Worm (Caenorhabditis elegans) whole organism, L1 larva: ENCODE results near the gene F44F4.9.

ENCODE experiments used
- C16A3.4 ChIP-seq: fragments of 150-350 bp; optimal IDR thresholded peaks from 2 replicates; lab custom pipeline; 2014; ENCODE audit warnings: missing biosample characterization, missing genetic modification characterization
- C34B4.2 ChIP-seq: sonication (generic microtip); optimal IDR thresholded peaks from 2 replicates; lab custom pipeline; 2017; ENCODE audit warnings: mild to moderate bottlenecking, missing genetic modification characterization, missing compliant biosample characterization
- F16B12.6 ChIP-seq: fragments of 150-350 bp; optimal IDR thresholded peaks from 2 replicates; lab custom pipeline; 2014; ENCODE audit warnings: missing biosample characterization, missing genetic modification characterization
- aha-1 ChIP-seq: fragments of 150-350 bp; optimal IDR thresholded peaks from 2 replicates; lab custom pipeline; 2014; ENCODE audit warnings: missing biosample characterization, missing genetic modification characterization
- aly-2 ChIP-seq: fragments of 150-350 bp; optimal IDR thresholded peaks from 2 replicates; lab custom pipeline; 2014; ENCODE audit warnings: missing biosample characterization, missing genetic modification characterization
- ama-1 ChIP-seq: fragments of 150-350 bp; optimal IDR thresholded peaks from 2 replicates; lab custom pipeline; 2014
- blmp-1 ChIP-seq: fragments of 150-350 bp; optimal IDR thresholded peaks from 2 replicates; lab custom pipeline; 2014; ENCODE audit warnings: missing biosample characterization, missing genetic modification characterization
- ceh-82 ChIP-seq, 3 experiments: fragments of 150-350 bp in 1 of 3; sonication (generic microtip) in 2 of 3; optimal IDR thresholded peaks; 2 replicates each; lab custom pipeline; 2014 to 2017; ENCODE audit warnings: missing biosample characterization in 3 of 3, missing genetic modification characterization in 3 of 3
- ces-1 ChIP-seq: fragments of 150-350 bp; optimal IDR thresholded peaks from 2 replicates; lab custom pipeline; 2014; ENCODE audit warnings: missing biosample characterization, missing genetic modification reagents, missing genetic modification characterization
- dpl-1 ChIP-seq, 3 experiments: fragments of 150-350 bp in 2 of 3; sonication (generic microtip) in 1 of 3; optimal IDR thresholded peaks; 2 replicates each; lab custom pipeline; 2014 to 2017; ENCODE audit warnings: missing biosample characterization in 3 of 3, missing genetic modification characterization in 3 of 3, missing genetic modification reagents in 3 of 3
- dsc-1 ChIP-seq: sonication (generic microtip); optimal IDR thresholded peaks from 2 replicates; lab custom pipeline; 2016; ENCODE audit warnings: mild to moderate bottlenecking, missing genetic modification characterization, missing compliant biosample characterization
- efl-1 ChIP-seq, 4 experiments: fragments of 150-350 bp; optimal IDR thresholded peaks in 3 of 4; peaks in 1 of 4; 1 replicate in 1 of 4; 2 replicates in 3 of 4; lab custom pipeline; 2014; ENCODE audit warnings: missing biosample characterization in 2 of 4, missing genetic modification characterization in 2 of 4, missing genetic modification reagents in 2 of 4
- efl-3 ChIP-seq: fragments of 200-800 bp; sonication (Bioruptor generic); optimal IDR thresholded peaks from 2 replicates; lab custom pipeline; 2018; ENCODE audit warnings: mild to moderate bottlenecking, missing genetic modification characterization, missing compliant biosample characterization
- egl-13 ChIP-seq: sonication (generic microtip); optimal IDR thresholded peaks from 2 replicates; lab custom pipeline; 2016; ENCODE audit warnings: missing genotype, missing genetic modification reagents, missing genetic modification characterization, missing compliant biosample characterization
- egl-27 ChIP-seq, 2 experiments: fragments of 150-350 bp in 1 of 2; sonication (generic microtip); optimal IDR thresholded peaks; 3 replicates each; lab custom pipeline; 2017 to 2018; ENCODE audit warnings: missing biosample characterization in 2 of 2, missing genetic modification characterization in 2 of 2, missing genetic modification reagents in 2 of 2
- fkh-8 ChIP-seq: sonication (generic microtip); optimal IDR thresholded peaks from 2 replicates; lab custom pipeline; 2016; ENCODE audit warnings: mild to moderate bottlenecking, missing genetic modification characterization, missing compliant biosample characterization
- hlh-17 ChIP-seq: fragments of 200-800 bp; sonication (Bioruptor generic); optimal IDR thresholded peaks from 2 replicates; lab custom pipeline; 2018; ENCODE audit warnings: missing genetic modification characterization, mild to moderate bottlenecking, missing compliant biosample characterization, moderate library complexity, borderline replicate concordance
- hlh-4 ChIP-seq: sonication (generic microtip); optimal IDR thresholded peaks from 2 replicates; lab custom pipeline; 2016; ENCODE audit warnings: mild to moderate bottlenecking, missing genetic modification characterization, missing compliant biosample characterization
- isw-1 ChIP-seq: fragments of 200-800 bp; sonication (Bioruptor generic); IDR thresholded peaks from 2 replicates; pipeline ENCODE4 v1.3.6; 2022; ENCODE audit warnings: missing genetic modification characterization, missing compliant biosample characterization
- jun-1 ChIP-seq: fragments of 150-350 bp; optimal IDR thresholded peaks from 2 replicates; lab custom pipeline; 2014; ENCODE audit warnings: missing biosample characterization, missing genetic modification reagents, missing genetic modification characterization
- lin-14 ChIP-seq: fragments of 200-800 bp; sonication (Bioruptor generic); optimal IDR thresholded peaks from 2 replicates; lab custom pipeline; 2018; ENCODE audit warnings: mild to moderate bottlenecking, missing genetic modification characterization, moderate library complexity, missing compliant biosample characterization
- lin-15B ChIP-seq: fragments of 150-350 bp; sonication (generic microtip); optimal IDR thresholded peaks from 3 replicates; lab custom pipeline; 2014; ENCODE audit warnings: missing biosample characterization, missing genetic modification characterization
- lin-39 ChIP-seq: fragments of 150-350 bp; optimal IDR thresholded peaks from 2 replicates; lab custom pipeline; 2014; ENCODE audit warnings: missing biosample characterization, missing genetic modification reagents, missing genetic modification characterization
- lsy-2 ChIP-seq, 2 experiments: fragments of 150-350 bp; optimal IDR thresholded peaks; 2 replicates each; lab custom pipeline; 2014; ENCODE audit warnings: missing biosample characterization in 2 of 2, missing genetic modification characterization in 2 of 2
- mdl-1 ChIP-seq, 2 experiments: fragments of 150-350 bp; optimal IDR thresholded peaks; 2 replicates each; lab custom pipeline; 2014 to 2017; ENCODE audit warnings: missing biosample characterization in 2 of 2, missing genetic modification characterization in 2 of 2, inconsistent platforms in 1 of 2
- mef-2 ChIP-seq: fragments of 150-350 bp; optimal IDR thresholded peaks from 2 replicates; lab custom pipeline; 2014; ENCODE audit warnings: missing biosample characterization, missing genetic modification characterization
- nhr-11 ChIP-seq: fragments of 150-350 bp; optimal IDR thresholded peaks from 2 replicates; lab custom pipeline; 2014; ENCODE audit warnings: missing biosample characterization, missing genetic modification characterization
- nhr-19 ChIP-seq: fragments of 200-800 bp; sonication (Bioruptor generic); conservative IDR thresholded peaks from 2 replicates; pipeline ENCODE4 v1.3.6; 2022; ENCODE audit warnings: missing genetic modification characterization, missing compliant biosample characterization
- nhr-20 ChIP-seq: sonication (generic microtip); optimal IDR thresholded peaks from 2 replicates; lab custom pipeline; 2016; ENCODE audit warnings: mild to moderate bottlenecking, missing genetic modification characterization, missing compliant biosample characterization
- nhr-28 ChIP-seq: fragments of 150-350 bp; optimal IDR thresholded peaks from 2 replicates; lab custom pipeline; 2014; ENCODE audit warnings: missing biosample characterization, missing genetic modification characterization
- nhr-71 ChIP-seq: sonication (generic microtip); optimal IDR thresholded peaks from 2 replicates; lab custom pipeline; 2016; ENCODE audit warnings: mild to moderate bottlenecking, missing genetic modification characterization, moderate library complexity, missing compliant biosample characterization
- nhr-76 ChIP-seq: sonication (generic microtip); optimal IDR thresholded peaks from 2 replicates; lab custom pipeline; 2017; ENCODE audit warnings: missing biosample characterization, missing genetic modification characterization
- nhr-84 ChIP-seq: sonication (generic microtip); optimal IDR thresholded peaks from 2 replicates; lab custom pipeline; 2017; ENCODE audit warnings: missing biosample characterization, missing genetic modification characterization
- nhr-90 ChIP-seq: sonication (generic microtip); optimal IDR thresholded peaks from 2 replicates; lab custom pipeline; 2016; ENCODE audit warnings: mild to moderate bottlenecking, missing genetic modification characterization, missing compliant biosample characterization; ENCODE audit not compliant: poor library complexity
- pag-3 ChIP-seq: sonication (generic microtip); optimal IDR thresholded peaks from 2 replicates; lab custom pipeline; 2017; ENCODE audit warnings: missing genetic modification characterization, mild to moderate bottlenecking, missing compliant biosample characterization, antibody characterized with exemption, borderline replicate concordance; ENCODE audit not compliant: insufficient read depth
- pqm-1 ChIP-seq: sonication (generic microtip); optimal IDR thresholded peaks from 3 replicates; lab custom pipeline; 2017; ENCODE audit warnings: missing biosample characterization, missing genetic modification characterization
- skn-1 ChIP-seq: fragments of 150-350 bp; optimal IDR thresholded peaks from 2 replicates; lab custom pipeline; 2014; ENCODE audit warnings: missing biosample characterization, missing genetic modification characterization
- sox-4 ChIP-seq: sonication (generic microtip); optimal IDR thresholded peaks from 2 replicates; lab custom pipeline; 2016; ENCODE audit warnings: missing genetic modification characterization, missing compliant biosample characterization
- sptf-1 ChIP-seq: fragments of 150-350 bp; optimal IDR thresholded peaks from 2 replicates; lab custom pipeline; 2014; ENCODE audit warnings: missing biosample characterization, missing genetic modification characterization
- swsn-7 ChIP-seq: sonication (generic microtip); optimal IDR thresholded peaks from 2 replicates; lab custom pipeline; 2016; ENCODE audit warnings: missing genetic modification characterization, missing compliant biosample characterization
- tlp-1 ChIP-seq: fragments of 150-350 bp; optimal IDR thresholded peaks from 2 replicates; lab custom pipeline; 2014; ENCODE audit warnings: missing biosample characterization, missing genetic modification characterization
- unc-62 ChIP-seq: fragments of 150-350 bp; optimal IDR thresholded peaks from 2 replicates; lab custom pipeline; 2014; ENCODE audit warnings: missing biosample characterization, missing genetic modification reagents, missing genetic modification characterization
- vab-15 ChIP-seq: sonication (generic microtip); optimal IDR thresholded peaks from 2 replicates; lab custom pipeline; 2017; ENCODE audit warnings: missing genotype, mild to moderate bottlenecking, missing genetic modification characterization, missing compliant biosample characterization
- xbp-1 ChIP-seq: sonication (generic microtip); optimal IDR thresholded peaks from 2 replicates; lab custom pipeline; 2016; ENCODE audit warnings: missing genetic modification characterization, missing compliant biosample characterization
- zip-4 ChIP-seq: fragments of 200-800 bp; sonication (Bioruptor generic); optimal IDR thresholded peaks from 2 replicates; lab custom pipeline; 2018; ENCODE audit warnings: mild to moderate bottlenecking, missing genetic modification characterization, moderate library complexity, missing compliant biosample characterization
- ztf-11 ChIP-seq, 2 experiments: sonication (generic microtip); optimal IDR thresholded peaks; 2 replicates each; lab custom pipeline; 2016 to 2017; ENCODE audit warnings: missing genetic modification characterization in 2 of 2, missing biosample characterization in 1 of 2, missing compliant biosample characterization in 1 of 2

The F44F4.9 gene

DNA sequence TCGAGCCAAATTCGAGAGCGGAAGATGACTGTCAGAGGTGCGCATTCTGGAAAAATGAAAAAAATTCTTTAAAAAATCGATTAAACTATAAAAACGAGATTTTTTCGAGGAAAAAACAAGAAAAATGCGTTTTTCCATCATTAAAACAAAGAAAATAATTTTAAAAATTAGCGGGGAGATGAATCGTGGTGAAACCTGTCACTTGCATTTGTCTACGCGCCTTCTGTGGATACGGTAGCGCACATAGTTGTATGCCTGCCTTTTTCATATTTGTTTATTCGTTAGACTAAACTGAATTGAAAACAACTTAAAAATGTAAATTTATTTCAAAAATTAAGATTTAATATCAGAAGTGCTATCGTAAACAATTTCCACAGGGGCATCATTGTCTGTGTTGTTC is 31.2 kb downstream of the F44F4.9 start, which contains the start of gene egg-3:
Gene egg-3 (minus strand): TSS at position 46 of the 400 bp plus-strand sequence.
- TF ChIP-seq efl-3 (no peak), egl-27 (tag; optimal IDR thresholded peaks at IDR 0.05; lab: Kevin White, UChicago) (no peak), lin-15B (tag; lab: Kevin White, UChicago) (no peak), F16B12.6 (tag; lab: Kevin White, UChicago) (no peak), mef-2 (no peak), nhr-11 (tag; lab: Kevin White, UChicago) (no peak), nhr-71 (tag; lab: Kevin White, UChicago) (no peak), sptf-1 (tag; lab: Kevin White, UChicago) (no peak), lin-14 (GFP tag; lab: Kevin White, UChicago) (no peak), pag-3 (no peak), blmp-1 (no peak), nhr-84 (no peak), swsn-7 (tag; lab: Kevin White, UChicago) (no peak), C34B4.2 (tag; lab: Kevin White, UChicago) (no peak), efl-1 (optimal IDR thresholded peaks at IDR 0.05; lab: Kevin White, UChicago) (no peak), efl-1 (GFP tag; optimal IDR thresholded peaks at IDR 0.05 in 1 of 2; lab: Kevin White, UChicago) (no peak)

- TF ChIP-seq dsc-1 (tag; lab: Kevin White, UChicago), result peak; percentile 69
- no peak for TF ChIP-seq hlh-4
Measured at ce11 chrII:10880625-10881024, 35.0 kb downstream of the F44F4.9 start, which contains the start of gene lurp-1. Gene lurp-1, plus strand, starts transcription at chrII:10880925.

DNA sequence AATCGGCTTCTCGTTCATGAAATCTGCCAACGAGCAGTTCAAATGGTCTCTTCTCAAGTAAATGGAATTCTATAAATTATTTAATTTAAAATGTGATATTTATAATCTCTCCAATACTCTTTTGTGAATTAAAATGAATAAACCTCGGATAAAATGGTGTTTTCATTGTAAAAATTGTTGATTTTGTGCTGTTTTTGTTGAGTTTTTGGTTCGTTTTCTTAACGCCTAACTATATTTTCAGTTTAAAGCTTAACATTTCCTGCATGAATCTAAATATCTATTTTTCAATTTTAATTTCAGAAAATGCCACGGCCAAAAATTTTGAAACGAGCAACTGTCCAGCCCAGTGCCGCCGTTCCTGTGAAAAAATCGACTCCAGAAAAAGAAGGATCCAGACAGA is 42.0 kb downstream of the F44F4.9 start, which contains the start of gene orc-2:
Gene orc-2 (plus strand): TSS at position 301 of the 400 bp plus-strand sequence.
- TF ChIP-seq sox-4 (no peak), tlp-1 (tag; lab: Kevin White, UChicago) (no peak), nhr-28 (no peak), zip-4 (GFP tag; lab: Kevin White, UChicago) (no peak), ceh-82 (tag; optimal IDR thresholded peaks at IDR 0.05; lab: Kevin White, UChicago) (no peak), aly-2 (tag; lab: Kevin White, UChicago) (no peak), fkh-8 (tag; lab: Kevin White, UChicago) (no peak), pqm-1 (no peak)

- TF ChIP-seq ama-1 (no peak), tlp-1 (tag; lab: Kevin White, UChicago) (no peak), isw-1 (GFP tag; lab: Robert Waterston, UW) (peak; percentile 87), lin-39 (tag; lab: Kevin White, UChicago) (peak; percentile 30), zip-4 (GFP tag; lab: Kevin White, UChicago) (peak; percentile 53), mdl-1 (tag; optimal IDR thresholded peaks at IDR 0.05; lab: Kevin White, UChicago) (peak in 1 of 2 experiments; percentile 76), nhr-19 (peak; percentile 78), ces-1 (GFP tag; lab: Kevin White, UChicago) (no peak), ceh-82 (tag; optimal IDR thresholded peaks at IDR 0.05; lab: Kevin White, UChicago) (peak; percentile 70 to 80 (median 80)), nhr-20 (tag; lab: Kevin White, UChicago) (peak; percentile 90), swsn-7 (tag; lab: Kevin White, UChicago) (peak; percentile 85), C16A3.4 (peak; percentile 80), unc-62 (GFP tag; lab: Kevin White, UChicago) (no peak), nhr-90 (tag; lab: Kevin White, UChicago) (peak; percentile 86), pqm-1 (no peak), vab-15 (tag; lab: Kevin White, UChicago) (peak; percentile 69), nhr-71 (tag; lab: Kevin White, UChicago) (peak; percentile 92), egl-13 (tag; lab: Kevin White, UChicago) (peak; percentile 78), nhr-76 (tag; lab: Kevin White, UChicago) (no peak), nhr-84 (no peak), sox-4 (peak; percentile 54), pag-3 (no peak), lin-14 (GFP tag; lab: Kevin White, UChicago) (peak; percentile 88), skn-1 (tag; lab: Kevin White, UChicago) (peak; percentile 59), dpl-1 (GFP tag; optimal IDR thresholded peaks at IDR 0.05; lab: Kevin White, UChicago) (peak; percentile 75 to 85 (median 80)), aha-1 (tag; lab: Kevin White, UChicago) (no peak), ztf-11 (tag; optimal IDR thresholded peaks at IDR 0.05; lab: Kevin White, UChicago) (peak in 1 of 2 experiments; percentile 86), jun-1 (tag; lab: Kevin White, UChicago) (peak; percentile 0), xbp-1 (peak; percentile 90), lsy-2 (tag; optimal IDR thresholded peaks at IDR 0.05; lab: Kevin White, UChicago) (peak; percentile 93 to 94), dsc-1 (tag; lab: Kevin White, UChicago) (peak; percentile 87), hlh-17 (no peak)
Measured at ce11 chrII:10872541-10872940, 43.1 kb downstream of the F44F4.9 start, which contains the start of the genes cyn-4 and copz-1. Gene cyn-4, minus strand, starts transcription at chrII:10872611. Gene copz-1, plus strand, starts transcription at chrII:10872879.
